Fruit fly (Drosophila melanogaster): ENCODE data around the gene CG13659.
A peak's percentile ranks its signal among the peaks of the same experiment; 100 is the strongest.

The CG13659 gene

DNA sequence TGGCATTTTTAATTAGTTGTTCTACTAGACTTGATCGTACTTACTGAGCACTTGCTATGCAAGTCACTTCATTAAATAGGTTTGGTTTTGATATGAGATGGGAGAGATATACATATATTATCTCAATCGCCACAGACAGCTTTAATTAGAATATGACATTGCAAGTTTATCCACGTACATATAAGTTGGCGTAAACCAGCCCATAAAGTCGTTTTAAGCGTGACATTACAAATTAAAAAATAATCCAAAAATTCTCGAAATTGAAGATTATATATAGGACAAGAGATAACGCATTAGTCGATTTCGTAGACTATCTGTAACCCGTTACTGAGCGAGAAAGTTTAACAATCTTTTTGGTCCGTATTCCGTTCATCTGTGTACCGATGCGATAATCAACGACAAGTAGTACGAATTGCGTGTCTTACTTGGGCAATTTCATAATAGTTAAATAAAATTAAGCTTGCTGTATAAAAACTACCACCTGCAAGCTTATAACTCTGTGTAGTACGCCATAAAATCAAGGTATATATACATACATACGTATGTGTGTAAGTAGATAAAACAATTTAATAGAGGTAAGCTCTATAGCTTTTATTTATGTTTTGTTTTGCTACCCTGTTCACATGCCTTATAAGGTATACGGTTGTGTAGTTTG, 19.5 kb downstream of the CG13659 start, which contains the start of gene CG10560:
Gene CG10560 (minus strand): TSS at position 51 of the 655 bp plus-strand sequence.
- TF ChIP-seq CG12605 (GFP tag; IDR thresholded peaks at IDR 0.05): no peak
- no peak for TF ChIP-seq CG10348 (GFP tag; IDR thresholded peaks at IDR 0.05)
- no peak for TF ChIP-seq D1 (tag; optimal IDR thresholded peaks at IDR 0.05)
- TF ChIP-seq CG8159 (tag; optimal IDR thresholded peaks at IDR 0.05): no peak
- no peak for TF ChIP-seq Snoo (tag; optimal IDR thresholded peaks at IDR 0.05)
- TF ChIP-seq CG32121 (GFP tag; IDR thresholded peaks at IDR 0.05): no peak
- TF ChIP-seq rn (GFP tag; IDR thresholded peaks at IDR 0.05): no peak
- no peak for TF ChIP-seq CG34367 (tag; optimal IDR thresholded peaks at IDR 0.05)
- no peak for TF ChIP-seq EcR (GFP tag; optimal IDR thresholded peaks at IDR 0.05)
- no peak for TF ChIP-seq CG14655 (GFP tag; optimal IDR thresholded peaks at IDR 0.05)
- no peak for TF ChIP-seq CG4496 (GFP tag; IDR thresholded peaks at IDR 0.05)
- no peak for TF ChIP-seq CG15710 (tag; optimal IDR thresholded peaks at IDR 0.05)
- no peak for TF ChIP-seq fd96Ca (GFP tag; IDR thresholded peaks at IDR 0.05)
- TF ChIP-seq CG17806 (tag; optimal IDR thresholded peaks at IDR 0.05): no peak
- no peak for TF ChIP-seq CG9948 (tag; optimal IDR thresholded peaks at IDR 0.05)
- TF ChIP-seq Ets98B (GFP tag; IDR thresholded peaks at IDR 0.05): no peak
- TF ChIP-seq CG13204 (GFP tag; optimal IDR thresholded peaks at IDR 0.05): no peak
- TF ChIP-seq CG8301 (tag; optimal IDR thresholded peaks at IDR 0.05): no peak
- no peak for TF ChIP-seq Pif1B (GFP tag; optimal IDR thresholded peaks at IDR 0.05)

DNA sequence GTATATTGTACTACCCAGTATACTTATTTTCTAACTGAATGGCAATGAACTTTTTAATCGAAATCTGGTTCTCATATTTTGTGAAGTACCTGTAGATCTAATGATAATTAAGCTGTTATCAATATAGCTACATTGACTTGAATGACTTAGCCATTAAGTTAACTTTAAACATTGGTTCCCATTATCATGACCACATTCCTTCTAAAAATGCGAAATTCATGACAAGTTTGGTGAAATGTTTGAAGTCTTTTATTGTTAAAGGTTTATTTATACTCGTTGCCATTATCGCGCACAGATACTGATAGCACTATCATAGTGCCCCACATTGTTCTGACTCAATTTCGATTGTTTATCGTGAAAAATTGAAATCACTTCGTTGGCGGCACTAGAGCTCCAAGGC, 20.2 kb downstream of the CG13659 start:
- TF ChIP-seq Pif1B (GFP tag; optimal IDR thresholded peaks at IDR 0.05): no peak
- no peak for TF ChIP-seq D1 (tag; optimal IDR thresholded peaks at IDR 0.05)
- TF ChIP-seq fd96Ca (GFP tag; IDR thresholded peaks at IDR 0.05): no peak
- TF ChIP-seq CG4496 (GFP tag; IDR thresholded peaks at IDR 0.05): no peak
- TF ChIP-seq CG10348 (GFP tag; IDR thresholded peaks at IDR 0.05): no peak
- no peak for TF ChIP-seq Ets98B (GFP tag; IDR thresholded peaks at IDR 0.05)
- TF ChIP-seq CG14655 (GFP tag; optimal IDR thresholded peaks at IDR 0.05): no peak
- TF ChIP-seq rn (GFP tag; IDR thresholded peaks at IDR 0.05): no peak

DNA sequence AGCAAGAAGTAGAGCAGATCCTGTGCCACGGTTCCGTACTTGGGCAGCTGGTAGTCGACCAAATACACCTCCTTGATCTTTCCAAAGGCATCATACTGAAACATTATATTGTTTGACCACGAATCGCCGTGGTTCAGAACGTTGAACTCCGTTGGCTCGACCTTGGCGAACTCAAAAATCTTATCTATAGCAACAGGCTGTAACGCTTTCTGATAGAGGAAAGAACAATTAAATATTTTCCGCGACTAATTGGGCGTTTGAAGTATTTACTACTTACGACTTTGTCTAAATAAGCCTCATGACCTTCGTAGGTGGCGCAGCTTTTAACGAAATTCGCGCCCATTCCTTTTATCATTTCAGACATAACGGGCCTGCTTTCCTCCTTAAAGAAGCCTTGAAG, 21.0 kb downstream of the CG13659 start:
- no peak for TF ChIP-seq CG8301 (tag; optimal IDR thresholded peaks at IDR 0.05)
- no peak for TF ChIP-seq CG8159 (tag; optimal IDR thresholded peaks at IDR 0.05)
- TF ChIP-seq CG34367 (tag; optimal IDR thresholded peaks at IDR 0.05): no peak
- TF ChIP-seq CG13204 (GFP tag; optimal IDR thresholded peaks at IDR 0.05): no peak
- no peak for TF ChIP-seq D1 (tag; optimal IDR thresholded peaks at IDR 0.05)
- no peak for TF ChIP-seq CG15710 (tag; optimal IDR thresholded peaks at IDR 0.05)
- no peak for TF ChIP-seq CG32121 (GFP tag; IDR thresholded peaks at IDR 0.05)
- TF ChIP-seq CG9948 (tag; optimal IDR thresholded peaks at IDR 0.05): no peak
- no peak for TF ChIP-seq CG17806 (tag; optimal IDR thresholded peaks at IDR 0.05)
- TF ChIP-seq CG14655 (GFP tag; optimal IDR thresholded peaks at IDR 0.05): no peak
- no peak for TF ChIP-seq CG12605 (GFP tag; IDR thresholded peaks at IDR 0.05)

DNA sequence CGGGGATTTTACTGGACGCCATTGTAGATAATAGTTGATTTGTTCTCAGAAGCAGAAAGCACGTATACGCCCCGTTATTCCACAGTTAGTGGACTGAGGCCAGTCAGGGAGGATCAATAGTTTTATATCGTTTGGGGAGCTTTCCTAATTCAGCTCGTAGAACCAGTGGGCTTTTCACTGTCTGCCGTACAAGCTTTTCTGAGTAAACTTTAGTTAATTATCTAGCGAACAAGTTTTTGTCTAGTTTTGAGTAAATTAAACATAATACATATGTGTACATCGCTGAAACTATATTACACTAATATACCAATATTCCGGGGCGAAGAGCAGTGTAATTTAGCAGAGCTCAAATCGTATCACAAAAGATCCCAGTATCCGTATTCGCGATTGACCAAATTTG, 22.0 kb downstream of the CG13659 start, which contains the start of gene CG10562:
Gene CG10562 (minus strand): TSS at position 101 of the 400 bp plus-strand sequence.
- TF ChIP-seq CG9948 (tag; optimal IDR thresholded peaks at IDR 0.05) (no peak), Snoo (tag; optimal IDR thresholded peaks at IDR 0.05) (no peak), CG34367 (tag; optimal IDR thresholded peaks at IDR 0.05) (no peak), CG10348 (GFP tag; IDR thresholded peaks at IDR 0.05) (no peak), CG8301 (tag; optimal IDR thresholded peaks at IDR 0.05) (no peak), D1 (tag; optimal IDR thresholded peaks at IDR 0.05) (no peak), EcR (GFP tag; optimal IDR thresholded peaks at IDR 0.05) (no peak), CG32121 (GFP tag; IDR thresholded peaks at IDR 0.05) (no peak), CG8159 (tag; optimal IDR thresholded peaks at IDR 0.05) (no peak), Pif1B (GFP tag; optimal IDR thresholded peaks at IDR 0.05) (no peak), CG4496 (GFP tag; IDR thresholded peaks at IDR 0.05) (no peak), fd96Ca (GFP tag; IDR thresholded peaks at IDR 0.05) (no peak), CG13204 (GFP tag; optimal IDR thresholded peaks at IDR 0.05) (no peak), Pif1A (GFP tag; optimal IDR thresholded peaks at IDR 0.05) (no peak)

DNA sequence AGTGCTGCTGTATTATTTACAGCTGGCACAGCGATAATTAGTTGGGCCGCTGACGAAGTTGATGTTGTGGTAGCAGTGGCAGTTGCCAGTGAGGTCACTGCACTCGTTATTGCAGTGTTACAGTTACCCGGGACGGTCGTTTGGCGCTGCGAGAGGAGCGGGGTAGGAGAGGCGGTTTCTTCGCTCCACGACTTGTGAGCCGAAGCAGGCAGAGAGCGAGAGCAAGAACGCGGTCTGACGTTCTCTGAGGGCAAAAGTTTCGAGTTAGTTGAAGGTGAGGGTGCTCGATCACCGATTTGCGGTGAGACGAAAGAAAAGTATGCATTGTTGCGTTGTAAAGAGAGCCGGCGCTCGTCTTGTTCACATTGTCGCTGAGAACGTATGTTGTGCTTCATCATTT, 27.8 kb downstream of the CG13659 start:
- TF ChIP-seq CG12605 (GFP tag; IDR thresholded peaks at IDR 0.05): 0 out of 2 replicates have a peak, but pooled peaks have one; percentile 27
- TF ChIP-seq Ets98B (GFP tag; IDR thresholded peaks at IDR 0.05): peak; percentile 47; the same call in 1 of the 2 replicates

DNA sequence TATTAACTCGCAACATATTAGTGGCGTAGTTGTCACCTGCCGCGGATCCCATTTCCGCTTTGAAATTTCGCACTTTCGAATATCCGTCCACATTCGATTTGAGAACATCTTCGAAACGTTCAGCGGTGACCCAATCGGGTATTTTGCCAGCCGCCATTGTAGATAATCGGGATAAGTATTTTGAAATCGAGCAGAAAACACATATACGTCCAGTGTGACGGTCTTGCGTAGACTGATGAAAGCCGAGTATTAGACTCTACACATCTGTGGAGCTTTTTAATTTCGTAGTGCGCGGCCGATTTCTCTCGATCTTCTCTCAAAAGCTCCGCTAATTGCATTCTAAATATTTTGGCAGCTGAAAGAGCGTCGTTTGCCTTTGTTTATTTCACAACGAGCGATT, 28.4 kb downstream of the CG13659 start, which contains the start of gene CHKov1:
Gene CHKov1 (minus strand): TSS at position 238 of the 400 bp plus-strand sequence.
- TF ChIP-seq fd96Ca (GFP tag; IDR thresholded peaks at IDR 0.05): no peak
- TF ChIP-seq Pif1B (GFP tag; optimal IDR thresholded peaks at IDR 0.05): no peak
- TF ChIP-seq CG8159 (tag; optimal IDR thresholded peaks at IDR 0.05): no peak
- TF ChIP-seq CG17806 (tag; optimal IDR thresholded peaks at IDR 0.05): no peak
- TF ChIP-seq CG14655 (GFP tag; optimal IDR thresholded peaks at IDR 0.05): no peak
- no peak for TF ChIP-seq CG34367 (tag; optimal IDR thresholded peaks at IDR 0.05)
- TF ChIP-seq Ets98B (GFP tag; IDR thresholded peaks at IDR 0.05): peak; percentile 21; the same call in 1 of the 2 replicates
- TF ChIP-seq CG12605 (GFP tag; IDR thresholded peaks at IDR 0.05): 0 out of 2 replicates have a peak, but pooled peaks have one; percentile 20
- 0 out of 2 replicates have a peak, but pooled peaks have one; percentile 29 for TF ChIP-seq CG32121 (GFP tag; IDR thresholded peaks at IDR 0.05)
- TF ChIP-seq Pif1A (GFP tag; optimal IDR thresholded peaks at IDR 0.05): no peak
- peak; percentile 59; the same call in 2 of the 3 replicates for TF ChIP-seq CG4496 (GFP tag; IDR thresholded peaks at IDR 0.05)
